Fruit fly (Drosophila melanogaster): ENCODE measurements around the gene Xport-A.

Gene Xport-A

DNA sequence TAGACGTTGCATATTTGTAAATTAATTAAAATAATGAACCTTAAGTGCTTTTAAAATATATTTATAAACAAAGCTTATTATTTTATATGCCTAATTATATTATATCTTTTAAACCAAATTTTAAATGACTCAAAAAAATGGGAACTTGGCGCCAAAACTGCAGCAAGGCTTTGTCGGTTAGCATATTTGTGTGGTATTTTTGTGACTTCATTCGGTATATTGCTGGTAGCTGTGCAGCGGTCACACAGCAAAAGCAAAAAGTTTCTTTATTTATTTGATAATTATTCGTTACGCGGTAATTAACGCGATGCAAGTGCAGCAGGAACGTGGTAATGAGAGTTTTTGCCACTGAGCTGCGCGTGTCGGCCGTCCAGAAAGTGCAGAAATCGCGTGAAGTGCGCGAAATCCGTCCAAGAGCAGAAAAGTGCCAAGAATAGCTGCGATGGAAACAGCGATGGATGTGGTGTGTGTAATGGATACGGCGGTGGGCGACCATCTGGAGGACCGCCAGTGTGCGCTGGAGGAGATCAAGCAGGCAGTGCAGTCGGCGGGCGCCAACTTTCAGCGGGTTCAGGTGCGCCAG is 35.7 kb downstream of the Xport-A start, which contains the start of gene Ask1:
Ask1 (plus strand) TSS at position 250 of the 583 bp plus-strand sequence.
- TF ChIP-seq Rel (GFP tag; optimal IDR thresholded peaks at IDR 0.05) (no peak), Rel (tag; optimal IDR thresholded peaks at IDR 0.05) (peak; percentile 34), CrebA (GFP tag; optimal IDR thresholded peaks at IDR 0.05; ENCODE audit: borderline replicate concordance) (no peak), N (GFP tag; optimal IDR thresholded peaks at IDR 0.05) (no peak), dsf (GFP tag; optimal IDR thresholded peaks at IDR 0.05; ENCODE audit: borderline replicate concordance) (no peak), Sp1 (GFP tag; optimal IDR thresholded peaks at IDR 0.05) (no peak), rgr (GFP tag; optimal IDR thresholded peaks at IDR 0.05) (no peak), lola (GFP tag; optimal IDR thresholded peaks at IDR 0.05) (no peak), GATAd (GFP tag; optimal IDR thresholded peaks at IDR 0.05) (no peak), dl (GFP tag; optimal IDR thresholded peaks at IDR 0.05; ENCODE audit: insufficient read depth in 1 of 2, partially characterized antibody in 2 of 2) (no peak), sage (GFP tag; optimal IDR thresholded peaks at IDR 0.05) (peak; percentile 12), woc (GFP tag; optimal IDR thresholded peaks at IDR 0.05) (no peak), Jra (GFP tag; optimal IDR thresholded peaks at IDR 0.05) (no peak)

DNA sequence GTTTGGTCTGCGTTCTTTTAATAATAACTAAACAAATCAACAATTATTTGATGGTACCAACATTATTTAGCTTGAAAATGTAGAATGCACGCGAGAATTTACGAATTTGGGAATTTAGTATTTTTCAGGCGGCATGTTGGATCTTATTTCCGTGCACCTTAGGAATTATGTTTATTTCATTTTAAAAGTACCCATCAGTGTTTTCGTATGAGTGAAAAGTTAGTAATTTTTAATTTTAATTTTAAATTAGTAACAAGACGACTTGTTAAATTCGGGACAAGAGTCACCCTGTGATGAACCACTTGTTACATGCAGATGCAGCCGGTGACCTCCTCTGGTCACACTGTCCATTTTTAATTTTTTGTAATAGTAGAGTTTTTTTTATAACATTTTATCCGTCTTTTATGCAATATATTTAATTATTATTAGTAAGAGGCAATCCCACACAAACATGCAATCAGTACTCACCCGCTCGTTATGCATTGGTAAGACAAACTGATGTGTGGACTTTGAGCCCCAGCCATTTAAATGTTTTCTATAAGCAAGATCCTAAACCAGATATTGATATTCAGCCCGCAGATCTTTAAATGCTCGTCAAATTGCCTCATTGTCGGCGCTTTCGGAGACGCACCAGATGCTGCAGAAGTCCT is 37.7 kb downstream of the Xport-A start, which contains the start of the genes CG17186 and Arc42:
CG17186 (minus strand) TSS at position 88 of the 650 bp plus-strand sequence.
Arc42 (plus strand) TSS at position 311 of the 650 bp plus-strand sequence.
- TF ChIP-seq psq (GFP tag; optimal IDR thresholded peaks at IDR 0.05): no peak
- TF ChIP-seq Rel (GFP tag; optimal IDR thresholded peaks at IDR 0.05): no peak
- peak; percentile 72 for TF ChIP-seq Rel (tag; optimal IDR thresholded peaks at IDR 0.05)
- peak; percentile 51 for TF ChIP-seq h (GFP tag; optimal IDR thresholded peaks at IDR 0.05)
- peak; percentile 50 for TF ChIP-seq sage (GFP tag; optimal IDR thresholded peaks at IDR 0.05)
- peak; percentile 32 for TF ChIP-seq fru (GFP tag; optimal IDR thresholded peaks at IDR 0.05)
- no peak for TF ChIP-seq N (GFP tag; optimal IDR thresholded peaks at IDR 0.05)
- TF ChIP-seq Jra (GFP tag; optimal IDR thresholded peaks at IDR 0.05): peak; percentile 62
- TF ChIP-seq Sp1 (GFP tag; optimal IDR thresholded peaks at IDR 0.05): peak; percentile 1
- no peak for TF ChIP-seq OdsH (GFP tag; optimal IDR thresholded peaks at IDR 0.05)
- TF ChIP-seq HLH106 (tag; optimal IDR thresholded peaks at IDR 0.05): peak; percentile 24
- TF ChIP-seq Vsx2 (GFP tag; optimal IDR thresholded peaks at IDR 0.05; ENCODE audit: partially characterized antibody): no peak
- TF ChIP-seq Myc (optimal IDR thresholded peaks at IDR 0.05): no peak
- TF ChIP-seq foxo (GFP tag; optimal IDR thresholded peaks at IDR 0.05): peak in 1 of 2 experiments; percentile 46
- TF ChIP-seq Hnf4 (GFP tag; optimal IDR thresholded peaks at IDR 0.05): peak; percentile 78

- no peak for TF ChIP-seq Dfd (GFP tag; optimal IDR thresholded peaks at IDR 0.05)
- no peak for TF ChIP-seq sage (GFP tag; optimal IDR thresholded peaks at IDR 0.05)
- TF ChIP-seq fru (GFP tag; optimal IDR thresholded peaks at IDR 0.05): peak; percentile 23
- TF ChIP-seq OdsH (GFP tag; optimal IDR thresholded peaks at IDR 0.05): no peak
- peak in 1 of 2 experiments; percentile 13 for TF ChIP-seq foxo (GFP tag; optimal IDR thresholded peaks at IDR 0.05)
- TF ChIP-seq lola (GFP tag; optimal IDR thresholded peaks at IDR 0.05): no peak
- no peak for TF ChIP-seq Rel (GFP tag; optimal IDR thresholded peaks at IDR 0.05)
- no peak for TF ChIP-seq Rel (tag; optimal IDR thresholded peaks at IDR 0.05)
- TF ChIP-seq Hr83 (GFP tag; optimal IDR thresholded peaks at IDR 0.05; ENCODE audit: poor library complexity, severe bottlenecking): peak; percentile 71
- TF ChIP-seq sv (GFP tag; optimal IDR thresholded peaks at IDR 0.05): no peak
- TF ChIP-seq Vsx2 (GFP tag; optimal IDR thresholded peaks at IDR 0.05; ENCODE audit: partially characterized antibody): no peak
- TF ChIP-seq usp (GFP tag; optimal IDR thresholded peaks at IDR 0.05): no peak
- TF ChIP-seq ey (GFP tag; optimal IDR thresholded peaks at IDR 0.05): no peak
- no peak for TF ChIP-seq Myc (optimal IDR thresholded peaks at IDR 0.05)
- no peak for TF ChIP-seq Hr78 (GFP tag; optimal IDR thresholded peaks at IDR 0.05)
- TF ChIP-seq Sp1 (GFP tag; optimal IDR thresholded peaks at IDR 0.05): no peak
- peak; percentile 74 for TF ChIP-seq Dif (GFP tag; optimal IDR thresholded peaks at IDR 0.05; ENCODE audit: partially characterized antibody)
- TF ChIP-seq CG32264 (GFP tag; optimal IDR thresholded peaks at IDR 0.05): no peak
- TF ChIP-seq jim (GFP tag; optimal IDR thresholded peaks at IDR 0.05): no peak
- TF ChIP-seq dl (GFP tag; optimal IDR thresholded peaks at IDR 0.05; ENCODE audit: insufficient read depth in 1 of 2, partially characterized antibody in 2 of 2): peak in 1 of 2 experiments; percentile 83
- TF ChIP-seq CG9705 (GFP tag; optimal IDR thresholded peaks at IDR 0.05): no peak
- no peak for TF ChIP-seq rgr (GFP tag; optimal IDR thresholded peaks at IDR 0.05)
- no peak for TF ChIP-seq dsf (GFP tag; optimal IDR thresholded peaks at IDR 0.05; ENCODE audit: borderline replicate concordance)
- no peak for TF ChIP-seq woc (GFP tag; optimal IDR thresholded peaks at IDR 0.05)
- TF ChIP-seq dmrt93B (GFP tag; optimal IDR thresholded peaks at IDR 0.05): no peak
- no peak for TF ChIP-seq GATAd (GFP tag; optimal IDR thresholded peaks at IDR 0.05)
- no peak for TF ChIP-seq tai (GFP tag; optimal IDR thresholded peaks at IDR 0.05)
- TF ChIP-seq psq (GFP tag; optimal IDR thresholded peaks at IDR 0.05): peak; percentile 82
- no peak for TF ChIP-seq CrebA (GFP tag; optimal IDR thresholded peaks at IDR 0.05; ENCODE audit: borderline replicate concordance)
- peak; percentile 60 for TF ChIP-seq h (GFP tag; optimal IDR thresholded peaks at IDR 0.05)
- no peak for TF ChIP-seq Jra (GFP tag; optimal IDR thresholded peaks at IDR 0.05)
- no peak for TF ChIP-seq N (GFP tag; optimal IDR thresholded peaks at IDR 0.05)
- no peak for TF ChIP-seq brk (GFP tag; optimal IDR thresholded peaks at IDR 0.05)
- TF ChIP-seq br (GFP tag; optimal IDR thresholded peaks at IDR 0.05): peak; percentile 12
- TF ChIP-seq HLH106 (tag; optimal IDR thresholded peaks at IDR 0.05): no peak
- no peak for TF ChIP-seq Abd-B (GFP tag; optimal IDR thresholded peaks at IDR 0.05)
- TF ChIP-seq Hnf4 (GFP tag; optimal IDR thresholded peaks at IDR 0.05): no peak
- TF ChIP-seq pan (optimal IDR thresholded peaks at IDR 0.05): no peak
These were observed 39.9 kb downstream of the Xport-A start, which contains the start of gene Mrp5 for dm6 chr3R:19875118-19875887. Gene Mrp5 (minus strand): TSS chr3R:19875678.

Measured in whole organism, wandering third instar larva.